Fruit fly (Drosophila melanogaster) whole organism, embryonic: Measurements from ENCODE around the gene CG17029.

ENCODE experiments used
- Adf1 ChIP-seq: fragments of 200-800 bp; sonication (Bioruptor generic); IDR thresholded peaks from 2 replicates; pipeline ENCODE4 v1.3.6; 2022; ENCODE audit warnings: missing biosample characterization, missing genetic modification characterization
- Awh ChIP-seq: fragments of 200-800 bp; sonication (Bioruptor generic); IDR thresholded peaks from 2 replicates; pipeline ENCODE4, ENCODE4 v1.3.6; 2022; ENCODE audit warnings: missing biosample characterization, missing genetic modification characterization
- CG10654 ChIP-seq: fragments of 200-800 bp; sonication (Bioruptor generic); optimal IDR thresholded peaks from 2 replicates; lab custom pipeline; 2016; ENCODE audit warnings: missing biosample characterization, missing genetic modification characterization
- CG10959 ChIP-seq: fragments of 200-800 bp; sonication (Bioruptor generic); IDR thresholded peaks from 2 replicates; pipeline ENCODE4 v1.3.6; 2022; ENCODE audit warnings: missing biosample characterization, missing genetic modification characterization
- CG11560 ChIP-seq: fragments of 200-800 bp; sonication (Bioruptor generic); IDR thresholded peaks from 3 replicates; pipeline ENCODE4 v1.3.6; 2022; ENCODE audit warnings: missing biosample characterization, missing genetic modification characterization
- CG13894 ChIP-seq: fragments of 200-800 bp; sonication (Bioruptor generic); optimal IDR thresholded peaks from 3 replicates; lab custom pipeline; 2018; ENCODE audit warnings: missing biosample characterization, mild to moderate bottlenecking, missing genetic modification characterization, moderate library complexity
- CG15269 ChIP-seq: fragments of 200-800 bp; sonication (Bioruptor generic); optimal IDR thresholded peaks from 2 replicates; lab custom pipeline; 2018; ENCODE audit warnings: missing biosample characterization, mild to moderate bottlenecking, missing genetic modification characterization, moderate library complexity
- CG18011 ChIP-seq: fragments of 200-800 bp; sonication (Bioruptor generic); optimal IDR thresholded peaks from 2 replicates; lab custom pipeline; 2017; ENCODE audit warnings: missing biosample characterization, missing genetic modification characterization, mild to moderate bottlenecking, moderate library complexity, missing genotype
- CG2129 ChIP-seq: fragments of 200-800 bp; sonication (Bioruptor generic); IDR thresholded peaks from 2 replicates; pipeline ENCODE4 v1.3.6; 2022; ENCODE audit warnings: missing biosample characterization, missing genetic modification characterization; ENCODE audit not compliant: partially characterized antibody
- CG30020 ChIP-seq: fragments of 200-800 bp; optimal IDR thresholded peaks from 2 replicates; lab custom pipeline; 2019; ENCODE audit warnings: missing biosample characterization, mild to moderate bottlenecking, missing genetic modification characterization, moderate library complexity
- CG3065 ChIP-seq: fragments of 200-800 bp; sonication (Bioruptor generic); optimal IDR thresholded peaks from 2 replicates; lab custom pipeline; 2016; ENCODE audit warnings: missing biosample characterization, missing genetic modification characterization
- CG31224 ChIP-seq: fragments of 200-800 bp; sonication (Bioruptor generic); IDR thresholded peaks from 2 replicates; pipeline ENCODE4 v1.3.6; 2022; ENCODE audit warnings: missing biosample characterization, missing genetic modification characterization
- CG6254 ChIP-seq: fragments of 200-800 bp; sonication (Bioruptor generic); optimal IDR thresholded peaks from 3 replicates; lab custom pipeline; 2017; ENCODE audit warnings: mild to moderate bottlenecking, missing biosample characterization, missing genetic modification reagents, missing genetic modification characterization
- CG6654 ChIP-seq: fragments of 200-800 bp; sonication (Bioruptor generic); optimal IDR thresholded peaks from 2 replicates; lab custom pipeline; 2017; ENCODE audit warnings: missing biosample characterization, mild to moderate bottlenecking, missing genetic modification characterization
- CG7372 ChIP-seq: fragments of 200-800 bp; sonication (Bioruptor generic); IDR thresholded peaks from 2 replicates; pipeline ENCODE4 v1.3.6; 2022; ENCODE audit warnings: missing biosample characterization, missing genetic modification characterization
- CG7928 ChIP-seq: fragments of 200-800 bp; sonication (Bioruptor generic); optimal IDR thresholded peaks from 2 replicates; lab custom pipeline; 2017; ENCODE audit warnings: missing biosample characterization, mild to moderate bottlenecking, missing genetic modification characterization
- D ChIP-seq, 2 experiments: fragments of 200-800 bp in 1 of 2; fragments of >200 bp in 1 of 2; sonication (Bioruptor generic) in 1 of 2; optimal IDR thresholded peaks; 2 replicates in 1 of 2; 3 replicates in 1 of 2; lab custom pipeline; 2017; ENCODE audit warnings: mild to moderate bottlenecking in 1 of 2, missing biosample characterization in 1 of 2, missing genetic modification characterization in 1 of 2, missing genetic modification reagents in 1 of 2
- Mad ChIP-seq: fragments of 200-800 bp; sonication (Bioruptor generic); optimal IDR thresholded peaks from 2 replicates; lab custom pipeline; 2016; ENCODE audit warnings: missing biosample characterization, missing genetic modification characterization
- NC2α ChIP-seq: fragments of 200-800 bp; sonication (Bioruptor generic); optimal IDR thresholded peaks from 2 replicates; lab custom pipeline; 2016; ENCODE audit warnings: missing biosample characterization, missing genetic modification characterization
- Opbp ChIP-seq: fragments of 200-800 bp; sonication (Bioruptor generic); IDR thresholded peaks from 3 replicates; pipeline ENCODE4 v1.3.6; 2022; ENCODE audit warnings: missing biosample characterization, missing genetic modification characterization; ENCODE audit not compliant: partially characterized antibody
- Rfx ChIP-seq: fragments of 200-800 bp; sonication (Bioruptor generic); IDR thresholded peaks from 2 replicates; pipeline ENCODE4 v1.3.6; 2022; ENCODE audit warnings: missing biosample characterization, missing genetic modification characterization
- Sry-β ChIP-seq: fragments of 200-800 bp; sonication (Bioruptor generic); optimal IDR thresholded peaks from 2 replicates; lab custom pipeline; 2018; ENCODE audit warnings: missing biosample characterization, mild to moderate bottlenecking, missing genetic modification characterization, moderate library complexity
- Sry-δ ChIP-seq: fragments of 200-800 bp; sonication (Bioruptor generic); optimal IDR thresholded peaks from 2 replicates; lab custom pipeline; 2016; ENCODE audit warnings: missing biosample characterization, missing genetic modification characterization
- Tbp ChIP-seq: fragments of >200 bp; optimal IDR thresholded peaks from 2 replicates; lab custom pipeline; 2018; ENCODE audit warnings: missing biosample characterization, missing genetic modification characterization
- YL-1 ChIP-seq: fragments of 200-800 bp; sonication (Bioruptor generic); optimal IDR thresholded peaks from 3 replicates; lab custom pipeline; 2017; ENCODE audit warnings: missing biosample characterization, mild to moderate bottlenecking, missing genetic modification characterization
- abd-A ChIP-seq: fragments of 200-800 bp; sonication (Bioruptor generic); optimal IDR thresholded peaks from 3 replicates; lab custom pipeline; 2019; ENCODE audit warnings: missing biosample characterization, mild to moderate bottlenecking, missing genetic modification characterization, moderate library complexity
- al ChIP-seq: fragments of 200-800 bp; sonication (Bioruptor generic); IDR thresholded peaks from 2 replicates; pipeline ENCODE4 v1.3.6; 2022; ENCODE audit warnings: missing biosample characterization, missing genetic modification characterization
- bowl ChIP-seq: fragments of 200-800 bp; sonication (Bioruptor generic); IDR thresholded peaks from 2 replicates; pipeline ENCODE4 v1.3.6; 2022; ENCODE audit warnings: missing biosample characterization, missing genetic modification characterization
- chinmo ChIP-seq: fragments of 200-800 bp; sonication (Bioruptor generic); IDR thresholded peaks from 4 replicates; pipeline ENCODE4 v1.3.6; 2022; ENCODE audit warnings: missing biosample characterization, missing genetic modification characterization; ENCODE audit not compliant: partially characterized antibody
- corto ChIP-seq: fragments of 200-800 bp; sonication (Bioruptor generic); optimal IDR thresholded peaks from 2 replicates; lab custom pipeline; 2016; ENCODE audit warnings: missing biosample characterization, mild to moderate bottlenecking, missing genetic modification characterization, moderate library complexity
- crol ChIP-seq: fragments of 200-800 bp; sonication (Bioruptor generic); IDR thresholded peaks from 2 replicates; pipeline ENCODE4 v1.3.6; 2022; ENCODE audit warnings: missing biosample characterization, missing genetic modification characterization
- cwo ChIP-seq: fragments of 200-800 bp; sonication (Bioruptor generic); optimal IDR thresholded peaks from 3 replicates; lab custom pipeline; 2017; ENCODE audit warnings: missing biosample characterization, missing genetic modification characterization, mild to moderate bottlenecking, moderate library complexity, missing genetic modification reagents
- grn ChIP-seq: fragments of 200-800 bp; sonication (Bioruptor generic); optimal IDR thresholded peaks from 3 replicates; lab custom pipeline; 2017; ENCODE audit warnings: missing biosample characterization, missing genetic modification characterization
- gro ChIP-seq: fragments of 200-800 bp; sonication (Bioruptor generic); optimal IDR thresholded peaks from 2 replicates; lab custom pipeline; 2016; ENCODE audit warnings: missing biosample characterization, missing genetic modification characterization
- jing ChIP-seq: fragments of 200-800 bp; sonication (Bioruptor generic); optimal IDR thresholded peaks from 2 replicates; lab custom pipeline; 2018; ENCODE audit warnings: missing biosample characterization, mild to moderate bottlenecking, missing genetic modification characterization
- lab ChIP-seq: fragments of 200-800 bp; sonication (Bioruptor generic); optimal IDR thresholded peaks from 3 replicates; lab custom pipeline; 2017; ENCODE audit warnings: missing biosample characterization, missing genetic modification characterization, mild to moderate bottlenecking, moderate library complexity, missing genetic modification reagents
- oc ChIP-seq: fragments of 200-800 bp; sonication (Bioruptor generic); optimal IDR thresholded peaks from 2 replicates; lab custom pipeline; 2018; ENCODE audit warnings: missing biosample characterization, mild to moderate bottlenecking, missing genetic modification characterization, moderate library complexity
- pros ChIP-seq: fragments of 200-800 bp; sonication (Bioruptor generic); optimal IDR thresholded peaks from 3 replicates; lab custom pipeline; 2019; ENCODE audit warnings: missing biosample characterization, mild to moderate bottlenecking, missing genetic modification characterization, moderate library complexity
- ro ChIP-seq: fragments of 200-800 bp; sonication (Bioruptor generic); IDR thresholded peaks from 2 replicates; pipeline ENCODE4 v1.3.6; 2022; ENCODE audit warnings: missing biosample characterization, missing genetic modification characterization
- sd ChIP-seq: fragments of 200-800 bp; sonication (Bioruptor generic); optimal IDR thresholded peaks from 3 replicates; lab custom pipeline; 2018; ENCODE audit warnings: missing biosample characterization, mild to moderate bottlenecking, missing genetic modification characterization, moderate library complexity
- seq ChIP-seq: fragments of 200-800 bp; sonication (Bioruptor generic); IDR thresholded peaks from 2 replicates; pipeline ENCODE4 v1.3.6; 2022; ENCODE audit warnings: missing biosample characterization, missing genetic modification characterization
- slou ChIP-seq: fragments of 200-800 bp; sonication (Bioruptor generic); optimal IDR thresholded peaks from 3 replicates; lab custom pipeline; 2016; ENCODE audit warnings: missing biosample characterization, missing genetic modification characterization
- tio ChIP-seq: fragments of 200-800 bp; sonication (Bioruptor generic); optimal IDR thresholded peaks from 2 replicates; lab custom pipeline; 2017; ENCODE audit warnings: missing biosample characterization, missing genetic modification characterization, inconsistent platforms
- tx ChIP-seq: fragments of 200-800 bp; sonication (Bioruptor generic); optimal IDR thresholded peaks from 2 replicates; lab custom pipeline; 2016; ENCODE audit warnings: missing biosample characterization, missing genetic modification characterization
- vvl ChIP-seq: fragments of 200-800 bp; sonication (Bioruptor generic); IDR thresholded peaks from 2 replicates; pipeline ENCODE4 v1.3.6; 2022; ENCODE audit warnings: missing biosample characterization, missing genetic modification characterization
- zen2 ChIP-seq: fragments of 200-800 bp; sonication (Bioruptor generic); IDR thresholded peaks from 3 replicates; pipeline ENCODE4 v1.3.6; 2022; ENCODE audit warnings: missing biosample characterization, missing genetic modification characterization; ENCODE audit not compliant: partially characterized antibody
- zf30C ChIP-seq: fragments of 200-800 bp; sonication (Bioruptor generic); optimal IDR thresholded peaks from 3 replicates; lab custom pipeline; 2018; ENCODE audit warnings: missing biosample characterization, mild to moderate bottlenecking, missing genetic modification characterization

Gene CG17029

DNA sequence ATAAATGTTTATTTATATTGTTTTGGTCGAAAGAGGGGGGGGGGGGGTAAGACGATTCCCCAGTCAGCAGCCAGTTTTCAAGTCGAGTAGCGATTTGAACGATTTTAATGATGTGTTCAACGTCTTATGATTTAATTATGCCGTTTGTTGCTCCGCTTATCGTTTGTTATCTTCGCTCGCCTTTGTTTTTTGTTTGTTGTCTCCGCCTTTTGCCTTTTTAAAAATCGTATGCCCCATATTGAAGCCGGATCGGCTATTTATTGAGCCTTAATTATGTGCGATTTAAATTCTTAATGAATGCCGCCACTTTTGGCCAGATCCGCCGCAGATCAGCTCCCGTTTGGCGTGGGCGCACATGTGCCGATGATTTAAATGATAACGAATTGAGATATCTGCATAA is 37.8 kb downstream of the CG17029 start:
- TF ChIP-seq Mad (GFP tag; lab: Kevin White, UChicago) (no peak), CG30020 (tag; lab: Kevin White, UChicago) (no peak), CG7928 (GFP tag; lab: Kevin White, UChicago) (no peak), Sry-β (GFP tag; lab: Kevin White, UChicago) (no peak), cwo (GFP tag; lab: Kevin White, UChicago) (peak; percentile 27), zen2 (GFP tag; lab: Robert Waterston, UW) (0 out of 3 replicates have a peak, but pooled peaks have one; percentile 6), Adf1 (GFP tag; lab: Robert Waterston, UW) (no peak), al (GFP tag; lab: Robert Waterston, UW) (no peak), seq (GFP tag; lab: Robert Waterston, UW) (no peak), tio (GFP tag; lab: Kevin White, UChicago) (no peak), CG2129 (GFP tag; lab: Robert Waterston, UW) (no peak), CG6254 (no peak), CG10654 (GFP tag; lab: Kevin White, UChicago) (no peak), chinmo (0 out of 4 replicates have a peak, but pooled peaks have one; percentile 31), grn (GFP tag; lab: Kevin White, UChicago) (no peak), jing (GFP tag; lab: Kevin White, UChicago) (no peak), tx (GFP tag; lab: Kevin White, UChicago) (no peak), Awh (GFP tag; lab: Robert Waterston, UW) (peak; percentile 80), pros (GFP tag; lab: Kevin White, UChicago) (peak; percentile 53), Tbp (GFP tag; lab: Kevin White, UChicago) (no peak), CG3065 (GFP tag; lab: Kevin White, UChicago) (no peak), ro (GFP tag; lab: Robert Waterston, UW) (no peak), NC2α (GFP tag; lab: Kevin White, UChicago) (no peak), crol (GFP tag; lab: Robert Waterston, UW) (no peak), Sry-δ (no peak), CG11560 (no peak), abd-A (tag; lab: Kevin White, UChicago) (peak; percentile 97), CG13894 (tag; lab: Kevin White, UChicago) (peak; percentile 75), D (optimal IDR thresholded peaks at IDR 0.05; lab: Kevin White, UChicago) (no peak), D (GFP tag; optimal IDR thresholded peaks at IDR 0.05; lab: Kevin White, UChicago) (no peak), Rfx (GFP tag; lab: Robert Waterston, UW) (no peak), lab (GFP tag; lab: Kevin White, UChicago) (no peak), vvl (GFP tag; lab: Robert Waterston, UW) (peak; percentile 43; the same call in 1 of the 2 replicates), CG18011 (no peak), CG10959 (GFP tag; lab: Robert Waterston, UW) (no peak), CG6654 (GFP tag; lab: Kevin White, UChicago) (no peak), slou (GFP tag; lab: Kevin White, UChicago) (no peak), bowl (GFP tag; lab: Robert Waterston, UW) (peak; percentile 48; the same call in 1 of the 2 replicates), oc (peak; percentile 61), Opbp (GFP tag; lab: Robert Waterston, UW) (no peak), zf30C (GFP tag; lab: Kevin White, UChicago) (no peak), YL-1 (GFP tag; lab: Kevin White, UChicago) (no peak), sd (peak; percentile 65), corto (no peak), CG31224 (GFP tag; lab: Robert Waterston, UW) (no peak), CG7372 (GFP tag; lab: Robert Waterston, UW) (no peak), CG15269 (tag; lab: Kevin White, UChicago) (peak; percentile 50), gro (GFP tag; lab: Kevin White, UChicago) (peak; percentile 68)
- TF ChIP-seq, all 482 proteins: peak for 13
